Fruit fly (Drosophila melanogaster) whole organism, wandering third instar larva: ENCODE data around the gene Cyp12a4.

Experiments
- Abd-B ChIP-seq: fragments of >200 bp; optimal IDR thresholded peaks from 2 replicates; lab custom pipeline; 2017; ENCODE audit warnings: missing biosample characterization, missing genetic modification characterization
- CG32264 ChIP-seq: fragments of 200-800 bp; sonication (Bioruptor generic); optimal IDR thresholded peaks from 2 replicates; lab custom pipeline; 2016; ENCODE audit warnings: missing biosample characterization, missing genetic modification characterization
- CG9705 ChIP-seq: fragments of 200-800 bp; sonication (Bioruptor generic); optimal IDR thresholded peaks from 2 replicates; lab custom pipeline; 2018; ENCODE audit warnings: missing biosample characterization, mild to moderate bottlenecking, missing genetic modification characterization
- Dfd ChIP-seq: fragments of >200 bp; optimal IDR thresholded peaks from 2 replicates; lab custom pipeline; 2017; ENCODE audit warnings: missing biosample characterization, missing genetic modification characterization
- Dif ChIP-seq: fragments of 200-275, 200-300 bp; sonication (Bioruptor generic); optimal IDR thresholded peaks from 2 replicates; lab custom pipeline; 2018; ENCODE audit warnings: missing biosample characterization, missing genetic modification characterization; ENCODE audit not compliant: partially characterized antibody
- GATAd ChIP-seq: sonication (Bioruptor generic); optimal IDR thresholded peaks from 2 replicates; lab custom pipeline; 2016; ENCODE audit warnings: missing biosample characterization, missing genetic modification characterization
- HLH106 ChIP-seq: fragments of 200-800 bp; optimal IDR thresholded peaks from 3 replicates; lab custom pipeline; 2019; ENCODE audit warnings: missing biosample characterization, mild to moderate bottlenecking, missing genetic modification characterization, moderate library complexity
- Hnf4 ChIP-seq: fragments of 200-800 bp; sonication (Bioruptor generic); optimal IDR thresholded peaks from 2 replicates; lab custom pipeline; 2016; ENCODE audit warnings: missing biosample characterization, mild to moderate bottlenecking, missing genetic modification characterization
- Hr78 ChIP-seq: fragments of >200 bp; optimal IDR thresholded peaks from 2 replicates; lab custom pipeline; 2017; ENCODE audit warnings: missing biosample characterization, missing genetic modification characterization
- Hr83 ChIP-seq: fragments of 200-300 bp; sonication (Bioruptor generic); optimal IDR thresholded peaks from 2 replicates; lab custom pipeline; 2016; ENCODE audit warnings: missing biosample characterization, mild to moderate bottlenecking, missing genetic modification characterization, moderate library complexity; ENCODE audit not compliant: poor library complexity, severe bottlenecking
- Jra ChIP-seq: sonication (Bioruptor generic); optimal IDR thresholded peaks from 2 replicates; lab custom pipeline; 2016; ENCODE audit warnings: missing biosample characterization, missing genetic modification characterization
- Mio ChIP-seq: sonication (Bioruptor generic); optimal IDR thresholded peaks from 2 replicates; lab custom pipeline; 2016; ENCODE audit warnings: missing biosample characterization, missing genetic modification characterization
- Myc ChIP-seq: fragments of >200 bp; optimal IDR thresholded peaks from 2 replicates; lab custom pipeline; 2017
- N ChIP-seq: fragments of >200 bp; optimal IDR thresholded peaks from 2 replicates; lab custom pipeline; 2018; ENCODE audit warnings: missing biosample characterization, missing external identifiers, missing genetic modification characterization
- OdsH ChIP-seq: fragments of 200-800 bp; sonication (Bioruptor generic); optimal IDR thresholded peaks from 2 replicates; lab custom pipeline; 2016; ENCODE audit warnings: missing biosample characterization, mild to moderate bottlenecking, missing genetic modification characterization
- Rel ChIP-seq, 2 experiments: fragments of 200-800 bp; sonication (Bioruptor generic) in 1 of 2; optimal IDR thresholded peaks; 2 replicates in 1 of 2; 3 replicates in 1 of 2; lab custom pipeline; 2016 to 2019; ENCODE audit warnings: mild to moderate bottlenecking in 2 of 2, missing biosample characterization in 2 of 2, missing genetic modification characterization in 2 of 2, moderate library complexity in 1 of 2
- Sp1 ChIP-seq: fragments of 200-800 bp; sonication (Bioruptor generic); optimal IDR thresholded peaks from 3 replicates; lab custom pipeline; 2019; ENCODE audit warnings: missing biosample characterization, mild to moderate bottlenecking, missing genetic modification characterization, moderate library complexity
- Vsx2 ChIP-seq: fragments of 200-300, 225-300 bp; sonication (Bioruptor generic); optimal IDR thresholded peaks from 2 replicates; lab custom pipeline; 2018; ENCODE audit warnings: missing biosample characterization, missing genetic modification characterization; ENCODE audit not compliant: partially characterized antibody
- br ChIP-seq: fragments of 200-800 bp; sonication (Bioruptor generic); optimal IDR thresholded peaks from 2 replicates; lab custom pipeline; 2016; ENCODE audit warnings: missing biosample characterization, missing genetic modification characterization
- brk ChIP-seq: fragments of 200-800 bp; sonication (Bioruptor generic); optimal IDR thresholded peaks from 2 replicates; lab custom pipeline; 2016; ENCODE audit warnings: missing biosample characterization, mild to moderate bottlenecking, missing genetic modification characterization
- dl ChIP-seq, 2 experiments: fragments of 175-275, 200-275 bp in 1 of 2; fragments of 200-275 bp in 1 of 2; sonication (Bioruptor generic); optimal IDR thresholded peaks; lab custom pipeline; 2018; ENCODE audit warnings: mild to moderate bottlenecking in 2 of 2, missing biosample characterization in 2 of 2, missing genetic modification characterization in 2 of 2, moderate library complexity in 2 of 2; ENCODE audit not compliant: partially characterized antibody in 2 of 2, insufficient read depth in 1 of 2
- dmrt93B ChIP-seq: fragments of 200-800 bp; sonication (Bioruptor generic); optimal IDR thresholded peaks from 2 replicates; lab custom pipeline; 2018; ENCODE audit warnings: missing biosample characterization, mild to moderate bottlenecking, missing genetic modification characterization
- dsf ChIP-seq: sonication (Bioruptor generic); optimal IDR thresholded peaks from 2 replicates; lab custom pipeline; 2016; ENCODE audit warnings: missing biosample characterization, missing genetic modification characterization, borderline replicate concordance
- ey ChIP-seq: fragments of 200-800 bp; sonication (Bioruptor generic); optimal IDR thresholded peaks from 2 replicates; lab custom pipeline; 2016; ENCODE audit warnings: missing biosample characterization, missing genetic modification characterization
- foxo ChIP-seq, 2 experiments: fragments of 200-800 bp; sonication (Bioruptor generic); optimal IDR thresholded peaks; 2 replicates in 1 of 2; 3 replicates in 1 of 2; lab custom pipeline; 2016 to 2017; ENCODE audit warnings: missing biosample characterization in 2 of 2, missing genetic modification characterization in 2 of 2
- fru ChIP-seq: fragments of 200-800 bp; sonication (Bioruptor generic); optimal IDR thresholded peaks from 3 replicates; lab custom pipeline; 2016; ENCODE audit warnings: missing biosample characterization, mild to moderate bottlenecking, missing genetic modification characterization
- h ChIP-seq: fragments of 200-800 bp; sonication (Bioruptor generic); optimal IDR thresholded peaks from 3 replicates; lab custom pipeline; 2016; ENCODE audit warnings: missing biosample characterization, mild to moderate bottlenecking, missing genetic modification characterization
- jim ChIP-seq: fragments of 175-275, 200-325 bp; sonication (Bioruptor generic); optimal IDR thresholded peaks from 2 replicates; lab custom pipeline; 2016; ENCODE audit warnings: missing biosample characterization, mild to moderate bottlenecking, missing genetic modification characterization
- lola ChIP-seq: fragments of >200 bp; optimal IDR thresholded peaks from 2 replicates; lab custom pipeline; 2017; ENCODE audit warnings: missing biosample characterization, missing genetic modification characterization
- pan ChIP-seq: fragments of >200 bp; optimal IDR thresholded peaks from 2 replicates; lab custom pipeline; 2017
- psq ChIP-seq: fragments of 200-800 bp; sonication (Bioruptor generic); optimal IDR thresholded peaks from 3 replicates; lab custom pipeline; 2017; ENCODE audit warnings: missing biosample characterization, mild to moderate bottlenecking, missing genetic modification characterization, moderate library complexity
- rgr ChIP-seq: fragments of 200-800 bp; sonication (Bioruptor generic); optimal IDR thresholded peaks from 3 replicates; lab custom pipeline; 2016; ENCODE audit warnings: missing biosample characterization, mild to moderate bottlenecking, missing genetic modification characterization
- sage ChIP-seq: fragments of 200-800 bp; sonication (Bioruptor generic); optimal IDR thresholded peaks from 2 replicates; lab custom pipeline; 2016; ENCODE audit warnings: missing biosample characterization, mild to moderate bottlenecking, missing genetic modification characterization
- tai ChIP-seq: sonication (Bioruptor generic); optimal IDR thresholded peaks from 2 replicates; lab custom pipeline; 2016; ENCODE audit warnings: missing biosample characterization, missing genetic modification characterization
- usp ChIP-seq: fragments of >200 bp; optimal IDR thresholded peaks from 2 replicates; lab custom pipeline; 2017; ENCODE audit warnings: missing biosample characterization, missing genetic modification characterization
- woc ChIP-seq: sonication (Bioruptor generic); optimal IDR thresholded peaks from 2 replicates; lab custom pipeline; 2016; ENCODE audit warnings: missing biosample characterization, mild to moderate bottlenecking, missing genetic modification characterization

Cyp12a4 gene

dm6 chr3R:19105821-19106220 lies 29.1 kb upstream of the Cyp12a4 start:
- peak; percentile 51 for TF ChIP-seq fru (GFP tag; lab: Kevin White, UChicago)
- peak; percentile 24 for TF ChIP-seq rgr
- TF ChIP-seq woc (GFP tag; lab: Kevin White, UChicago) = no peak
- no peak for TF ChIP-seq CG9705 (GFP tag; lab: Kevin White, UChicago)
- TF ChIP-seq Myc (lab: Kevin White, UChicago) = no peak
- no peak for TF ChIP-seq Hr83 (GFP tag; lab: Kevin White, UChicago)
- TF ChIP-seq sage (GFP tag; lab: Kevin White, UChicago) = no peak
- TF ChIP-seq ey (GFP tag; lab: Kevin White, UChicago) = peak; percentile 32
- no peak for TF ChIP-seq dl (GFP tag; optimal IDR thresholded peaks at IDR 0.05; lab: Kevin White, UChicago; ENCODE audit: insufficient read depth in 1 of 2, partially characterized antibody in 2 of 2)
- peak; percentile 5 for TF ChIP-seq Hnf4 (GFP tag; lab: Kevin White, UChicago)
- TF ChIP-seq jim (GFP tag; lab: Kevin White, UChicago) = no peak
- TF ChIP-seq CG32264 (GFP tag; lab: Kevin White, UChicago) = no peak
- TF ChIP-seq Dfd = no peak
- TF ChIP-seq Dif (GFP tag; lab: Kevin White, UChicago) = no peak
- TF ChIP-seq h = peak; percentile 27
- no peak for TF ChIP-seq Vsx2 (GFP tag; lab: Kevin White, UChicago)
- peak; percentile 7 for TF ChIP-seq br
- TF ChIP-seq Abd-B (GFP tag; lab: Kevin White, UChicago) = no peak
- no peak for TF ChIP-seq tai (GFP tag; lab: Kevin White, UChicago)
- TF ChIP-seq Sp1 (GFP tag; lab: Kevin White, UChicago) = peak; percentile 16
- no peak for TF ChIP-seq Hr78 (GFP tag; lab: Kevin White, UChicago)
- TF ChIP-seq Jra (GFP tag; lab: Kevin White, UChicago) = no peak
- TF ChIP-seq GATAd (GFP tag; lab: Kevin White, UChicago) = no peak
- no peak for TF ChIP-seq N
- TF ChIP-seq lola (GFP tag; lab: Kevin White, UChicago) = no peak
- no peak for TF ChIP-seq pan (lab: Kevin White, UChicago)
- no peak for TF ChIP-seq dmrt93B (GFP tag; lab: Kevin White, UChicago)
- peak in 1 of 2 experiments; percentile 15 for TF ChIP-seq foxo (GFP tag; optimal IDR thresholded peaks at IDR 0.05; lab: Kevin White, UChicago)
- TF ChIP-seq OdsH (GFP tag; lab: Kevin White, UChicago) = peak; percentile 30
- no peak for TF ChIP-seq brk (GFP tag; lab: Kevin White, UChicago)
- TF ChIP-seq dsf (GFP tag; lab: Kevin White, UChicago) = no peak
- TF ChIP-seq HLH106 = peak; percentile 30
- no peak for TF ChIP-seq usp (GFP tag; lab: Kevin White, UChicago)
- no peak for TF ChIP-seq Rel (GFP tag; optimal IDR thresholded peaks at IDR 0.05; lab: Kevin White, UChicago)
- no peak for TF ChIP-seq Rel (tag; optimal IDR thresholded peaks at IDR 0.05; lab: Kevin White, UChicago)
- TF ChIP-seq Mio (GFP tag; lab: Kevin White, UChicago) = no peak

DNA sequence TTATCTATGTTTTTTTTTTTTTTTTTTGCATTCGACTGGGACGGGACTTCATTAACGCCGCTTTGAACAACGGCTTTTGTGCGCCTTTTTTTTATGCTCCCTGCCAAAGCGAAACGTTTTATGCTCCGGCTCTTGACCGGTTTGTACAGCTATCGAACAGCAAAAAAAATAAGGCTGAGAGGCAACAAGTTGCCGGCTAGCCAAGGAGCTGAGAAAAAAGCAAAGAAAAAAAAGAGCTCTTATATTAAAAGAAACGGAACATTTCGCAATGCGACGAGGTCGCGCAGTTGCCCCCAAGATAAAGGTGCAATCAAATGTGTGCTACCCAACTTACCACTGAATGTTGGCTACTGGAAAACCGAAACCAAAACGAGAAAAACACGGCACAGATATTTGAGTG lies 28.5 kb upstream of the Cyp12a4 start:
- TF ChIP-seq psq = no peak
- no peak for TF ChIP-seq usp (GFP tag; lab: Kevin White, UChicago)
- no peak for TF ChIP-seq Dif (GFP tag; lab: Kevin White, UChicago)
- no peak for TF ChIP-seq tai (GFP tag; lab: Kevin White, UChicago)
- no peak for TF ChIP-seq dmrt93B (GFP tag; lab: Kevin White, UChicago)
- no peak for TF ChIP-seq pan (lab: Kevin White, UChicago)
- TF ChIP-seq, all 38 proteins: peak for 0

DNA sequence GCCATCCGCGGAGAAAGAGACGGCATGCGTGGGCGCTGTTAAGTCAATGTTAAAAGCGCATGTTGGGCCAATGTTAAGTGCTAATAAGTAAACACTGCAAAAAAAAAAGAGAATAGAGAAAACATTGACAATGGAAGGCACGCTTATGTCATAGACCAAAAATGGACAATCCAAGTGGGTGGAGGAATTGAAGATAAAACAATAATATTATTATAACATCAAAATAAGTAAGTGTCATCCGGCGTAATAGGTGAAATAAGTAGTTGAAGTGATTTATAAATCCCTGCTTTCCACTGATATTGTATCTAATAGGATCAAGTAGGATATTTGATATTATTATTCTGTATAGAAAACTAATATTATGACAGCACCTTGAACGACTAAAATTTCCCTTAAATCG lies 27.9 kb upstream of the Cyp12a4 start:
- no peak for TF ChIP-seq Hr78 (GFP tag; lab: Kevin White, UChicago)
- TF ChIP-seq tai (GFP tag; lab: Kevin White, UChicago) = no peak
- no peak for TF ChIP-seq N
- no peak for TF ChIP-seq GATAd (GFP tag; lab: Kevin White, UChicago)
- TF ChIP-seq usp (GFP tag; lab: Kevin White, UChicago) = no peak
- TF ChIP-seq dmrt93B (GFP tag; lab: Kevin White, UChicago) = no peak
- no peak for TF ChIP-seq Rel (GFP tag; optimal IDR thresholded peaks at IDR 0.05; lab: Kevin White, UChicago)
- TF ChIP-seq Rel (tag; optimal IDR thresholded peaks at IDR 0.05; lab: Kevin White, UChicago) = no peak
- no peak for TF ChIP-seq br
- TF ChIP-seq CG32264 (GFP tag; lab: Kevin White, UChicago) = no peak
- no peak for TF ChIP-seq Jra (GFP tag; lab: Kevin White, UChicago)
- no peak for TF ChIP-seq HLH106
- TF ChIP-seq brk (GFP tag; lab: Kevin White, UChicago) = no peak
- no peak for TF ChIP-seq psq
- no peak for TF ChIP-seq Dfd
- TF ChIP-seq OdsH (GFP tag; lab: Kevin White, UChicago) = no peak
- TF ChIP-seq Dif (GFP tag; lab: Kevin White, UChicago) = no peak
- no peak for TF ChIP-seq foxo (GFP tag; optimal IDR thresholded peaks at IDR 0.05; lab: Kevin White, UChicago)
- TF ChIP-seq pan (lab: Kevin White, UChicago) = no peak
- TF ChIP-seq CG9705 (GFP tag; lab: Kevin White, UChicago) = no peak
